Worm (Caenorhabditis elegans): ENCODE results near the gene kin-18.
A peak's percentile ranks its signal among the peaks of the same experiment; 100 is the strongest.

Gene kin-18

DNA sequence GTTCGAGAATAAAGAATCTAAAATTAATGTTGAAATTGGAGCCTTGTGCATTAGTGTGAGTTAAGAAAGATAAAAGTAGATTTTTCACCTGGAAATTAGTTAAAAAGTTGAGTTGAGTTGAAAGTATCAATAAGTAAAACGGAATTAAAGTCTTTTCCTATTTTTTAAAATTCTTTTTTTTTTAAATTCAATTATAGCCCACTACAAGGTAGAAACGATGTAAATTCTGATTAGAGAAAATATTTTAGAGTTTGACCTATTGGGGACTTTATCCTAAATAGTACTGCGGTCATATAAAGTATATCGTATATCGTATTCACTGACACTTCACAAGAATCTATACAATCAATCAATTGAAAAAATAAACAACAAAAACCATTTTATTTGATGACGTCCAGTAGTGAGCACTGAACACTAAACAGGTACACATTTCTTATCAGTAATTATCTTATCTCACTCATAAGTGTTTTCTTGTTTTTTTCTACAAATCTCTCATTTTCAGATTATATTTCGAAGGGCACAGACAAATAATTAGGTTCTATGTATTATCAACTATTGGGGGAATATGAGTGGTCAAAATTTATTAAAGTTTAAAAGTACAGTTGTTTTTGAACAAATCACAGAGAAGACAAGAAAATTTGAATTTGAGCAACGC, 30.6 kb upstream of the kin-18 start, which contains the start of gene wht-1:
Gene wht-1 (minus strand): TSS at position 51 of the 655 bp plus-strand sequence.
- TF ChIP-seq elt-2 (tag; optimal IDR thresholded peaks at IDR 0.05) (peak; percentile 88), mec-3 (tag; optimal IDR thresholded peaks at IDR 0.05; ENCODE audit: borderline replicate concordance) (no peak)

DNA sequence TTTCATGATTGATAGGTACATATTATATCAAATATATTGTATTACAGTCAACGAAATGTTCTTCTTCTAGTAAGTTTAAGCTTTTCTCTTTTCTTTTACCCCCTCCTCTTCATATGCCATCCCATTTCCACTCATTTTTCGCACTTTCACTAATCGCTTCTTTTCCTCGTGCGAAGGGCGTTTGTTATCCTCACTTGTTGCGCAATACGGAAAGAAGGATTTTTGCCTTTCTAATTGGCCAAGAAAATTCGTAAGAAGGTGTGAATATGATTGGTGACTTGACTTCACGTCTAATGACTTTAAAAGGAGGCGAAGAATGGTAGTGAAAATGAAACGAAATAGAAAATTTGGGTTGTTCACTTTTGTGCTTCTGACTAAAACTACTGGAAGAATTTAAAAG, 22.8 kb upstream of the kin-18 start:
- no peak for TF ChIP-seq ceh-48 (tag; optimal IDR thresholded peaks at IDR 0.05)
- no peak for TF ChIP-seq K09A11.1 (tag; optimal IDR thresholded peaks at IDR 0.05; ENCODE audit: insufficient read depth)
- no peak for TF ChIP-seq sdc-2 (tag; optimal IDR thresholded peaks at IDR 0.05)
- TF ChIP-seq fax-1 (tag; optimal IDR thresholded peaks at IDR 0.05), result no peak
- TF ChIP-seq dve-1 (tag; optimal IDR thresholded peaks at IDR 0.05), result no peak

DNA sequence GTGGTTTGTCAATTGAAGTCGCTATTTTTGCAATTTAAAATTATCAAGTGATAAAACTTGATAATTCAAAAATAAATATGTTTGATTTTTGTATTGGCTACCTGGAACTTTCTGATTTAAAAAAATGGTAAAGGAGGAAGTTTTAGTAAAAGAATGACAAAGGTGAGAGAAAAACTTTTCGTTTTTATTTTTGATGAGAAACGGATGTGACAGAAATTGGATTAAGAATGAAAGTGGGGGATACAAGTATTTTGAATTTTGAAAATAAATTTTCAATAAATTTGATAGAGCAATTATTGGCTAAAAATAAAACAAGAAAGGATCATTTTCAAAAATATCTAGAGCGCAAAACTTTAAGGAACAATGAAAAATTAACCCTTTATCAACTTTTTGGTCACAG, 15.7 kb upstream of the kin-18 start, which contains the start of gene C05D10.4:
Gene C05D10.4 (minus strand): TSS at position 101 of the 400 bp plus-strand sequence.
- TF ChIP-seq K02D7.2 (tag; optimal IDR thresholded peaks at IDR 0.05) (no peak), zip-5 (tag; optimal IDR thresholded peaks at IDR 0.05) (no peak), ceh-34 (tag; optimal IDR thresholded peaks at IDR 0.05) (no peak)

ce11 chrIII:6105897-6106296, 12.5 kb upstream of the kin-18 start:
- no peak for TF ChIP-seq ahr-1 (tag; optimal IDR thresholded peaks at IDR 0.05)
- no peak for TF ChIP-seq unc-55 (GFP tag; optimal IDR thresholded peaks at IDR 0.05)
- no peak for TF ChIP-seq elt-4 (tag; optimal IDR thresholded peaks at IDR 0.05)
- TF ChIP-seq pros-1 (tag; optimal IDR thresholded peaks at IDR 0.05), result no peak
- TF ChIP-seq eyg-1 (tag; optimal IDR thresholded peaks at IDR 0.05), result no peak
- no peak for TF ChIP-seq unc-42 (tag; optimal IDR thresholded peaks at IDR 0.05)
- no peak for TF ChIP-seq ceh-45 (GFP tag; IDR thresholded peaks at IDR 0.05)
- no peak for TF ChIP-seq ceh-30 (tag; optimal IDR thresholded peaks at IDR 0.05)
- no peak for TF ChIP-seq ceh-9 (tag; optimal IDR thresholded peaks at IDR 0.05)
- no peak for TF ChIP-seq lin-11 (tag; optimal IDR thresholded peaks at IDR 0.05)
- TF ChIP-seq T23F11.4 (GFP tag; optimal IDR thresholded peaks at IDR 0.05), result no peak
- no peak for TF ChIP-seq ttx-3 (tag; optimal IDR thresholded peaks at IDR 0.05)
- TF ChIP-seq madf-2 (tag; optimal IDR thresholded peaks at IDR 0.05), result no peak
- no peak for TF ChIP-seq fax-1 (tag; optimal IDR thresholded peaks at IDR 0.05)
- no peak for TF ChIP-seq ceh-14 (tag; optimal IDR thresholded peaks at IDR 0.05)
- TF ChIP-seq ceh-2 (tag; optimal IDR thresholded peaks at IDR 0.05), result no peak

- TF ChIP-seq ahr-1 (tag; optimal IDR thresholded peaks at IDR 0.05) (no peak), unc-42 (tag; optimal IDR thresholded peaks at IDR 0.05) (peak; percentile 54)
These were observed 8.2 kb upstream of the kin-18 start for ce11 chrIII:6110187-6110586.

ce11 chrIII:6116281-6116886, 2.0 kb upstream of the kin-18 start, which contains the start of gene nmt-1:
Gene nmt-1 (minus strand): TSS chrIII:6116331.
- TF ChIP-seq madf-2 (tag; optimal IDR thresholded peaks at IDR 0.05) (no peak), K09A11.1 (tag; optimal IDR thresholded peaks at IDR 0.05; ENCODE audit: insufficient read depth) (no peak), gmeb-2 (tag; optimal IDR thresholded peaks at IDR 0.05) (peak; percentile 7), nfya-1 (tag; optimal IDR thresholded peaks at IDR 0.05) (peak; percentile 28), ceh-18 (tag; optimal IDR thresholded peaks at IDR 0.05) (no peak), ref-2 (tag; optimal IDR thresholded peaks at IDR 0.05) (no peak), pax-1 (tag; optimal IDR thresholded peaks at IDR 0.05) (no peak), ceh-30 (tag; optimal IDR thresholded peaks at IDR 0.05) (no peak), unc-3 (GFP tag; conservative IDR thresholded peaks at IDR 0.05) (no peak), unc-3 (tag; optimal IDR thresholded peaks at IDR 0.05) (no peak), sdc-2 (tag; optimal IDR thresholded peaks at IDR 0.05) (no peak), T23F11.4 (GFP tag; optimal IDR thresholded peaks at IDR 0.05) (no peak), syd-9 (tag; optimal IDR thresholded peaks at IDR 0.05) (no peak), hlh-30 (tag; optimal IDR thresholded peaks at IDR 0.05; ENCODE audit: insufficient read depth) (no peak), elt-4 (tag; optimal IDR thresholded peaks at IDR 0.05) (no peak), ceh-34 (tag; optimal IDR thresholded peaks at IDR 0.05) (no peak), ceh-19 (GFP tag; optimal IDR thresholded peaks at IDR 0.05) (no peak), unc-86 (tag; optimal IDR thresholded peaks at IDR 0.05) (no peak), npax-4 (tag; optimal IDR thresholded peaks at IDR 0.05) (no peak), unc-42 (tag; optimal IDR thresholded peaks at IDR 0.05) (peak; percentile 42), ama-1 (optimal IDR thresholded peaks at IDR 0.05) (no peak), unc-55 (GFP tag; optimal IDR thresholded peaks at IDR 0.05) (peak; percentile 21), ztf-16 (tag; optimal IDR thresholded peaks at IDR 0.05) (no peak), C38D4.7 (GFP tag; optimal IDR thresholded peaks at IDR 0.05) (no peak), ahr-1 (tag; optimal IDR thresholded peaks at IDR 0.05) (no peak), nhr-232 (tag; optimal IDR thresholded peaks at IDR 0.05) (no peak)
